Worm (Caenorhabditis elegans): Measurements from ENCODE around the gene Y44A6D.6.

Y44A6D.6 gene

ce11 chrV:20785050-20785847 lies 21.9 kb upstream of the Y44A6D.6 start:
- no peak for TF ChIP-seq sox-2 (GFP tag; IDR thresholded peaks at IDR 0.05)
- no peak for TF ChIP-seq syd-9 (tag; optimal IDR thresholded peaks at IDR 0.05)
- TF ChIP-seq hlh-13 (GFP tag; optimal IDR thresholded peaks at IDR 0.05): no peak
- no peak for TF ChIP-seq ceh-30 (tag; optimal IDR thresholded peaks at IDR 0.05)
- TF ChIP-seq T23F11.4 (GFP tag; optimal IDR thresholded peaks at IDR 0.05): no peak
- no peak for TF ChIP-seq ets-4 (tag; optimal IDR thresholded peaks at IDR 0.05)
- TF ChIP-seq ceh-31 (tag; optimal IDR thresholded peaks at IDR 0.05): no peak
- TF ChIP-seq ceh-2 (tag; optimal IDR thresholded peaks at IDR 0.05): no peak
- no peak for TF ChIP-seq hlh-30 (tag; optimal IDR thresholded peaks at IDR 0.05; ENCODE audit: insufficient read depth)
- no peak for TF ChIP-seq F13H6.1 (tag; optimal IDR thresholded peaks at IDR 0.05)
- TF ChIP-seq lim-6 (tag; optimal IDR thresholded peaks at IDR 0.05): no peak
- no peak for TF ChIP-seq odd-2 (tag; optimal IDR thresholded peaks at IDR 0.05)
- TF ChIP-seq gmeb-2 (tag; optimal IDR thresholded peaks at IDR 0.05): no peak
- TF ChIP-seq tbx-7 (tag; optimal IDR thresholded peaks at IDR 0.05): no peak
- TF ChIP-seq Y22D7AL.16 (tag; optimal IDR thresholded peaks at IDR 0.05): no peak
- no peak for TF ChIP-seq elt-2 (tag; optimal IDR thresholded peaks at IDR 0.05)
- no peak for TF ChIP-seq ceh-19 (GFP tag; optimal IDR thresholded peaks at IDR 0.05)
- no peak for TF ChIP-seq sox-4 (tag; optimal IDR thresholded peaks at IDR 0.05)

ce11 chrV:20785848-20786225 lies 21.3 kb upstream of the Y44A6D.6 start:
- no peak for TF ChIP-seq C08G9.2 (tag; optimal IDR thresholded peaks at IDR 0.05)
- no peak for TF ChIP-seq ceh-22 (tag; optimal IDR thresholded peaks at IDR 0.05)
- no peak for TF ChIP-seq ceh-14 (tag; optimal IDR thresholded peaks at IDR 0.05)
- no peak for TF ChIP-seq unc-42 (tag; optimal IDR thresholded peaks at IDR 0.05)
- TF ChIP-seq pax-1 (tag; optimal IDR thresholded peaks at IDR 0.05): no peak
- TF ChIP-seq T23F11.4 (GFP tag; optimal IDR thresholded peaks at IDR 0.05): no peak
- TF ChIP-seq ceh-18 (tag; optimal IDR thresholded peaks at IDR 0.05): no peak
- no peak for TF ChIP-seq hlh-13 (GFP tag; optimal IDR thresholded peaks at IDR 0.05)
- no peak for TF ChIP-seq unc-55 (GFP tag; optimal IDR thresholded peaks at IDR 0.05)
- TF ChIP-seq ceh-6 (GFP tag; optimal IDR thresholded peaks at IDR 0.05): no peak
- no peak for TF ChIP-seq ztf-16 (tag; optimal IDR thresholded peaks at IDR 0.05)
- no peak for TF ChIP-seq ama-1 (optimal IDR thresholded peaks at IDR 0.05)
- TF ChIP-seq ceh-48 (tag; optimal IDR thresholded peaks at IDR 0.05): no peak
- no peak for TF ChIP-seq ceh-19 (GFP tag; optimal IDR thresholded peaks at IDR 0.05)
- no peak for TF ChIP-seq nhr-232 (tag; optimal IDR thresholded peaks at IDR 0.05)
- no peak for TF ChIP-seq lim-6 (tag; optimal IDR thresholded peaks at IDR 0.05)

ce11 chrV:20789105-20789504 lies 18.0 kb upstream of the Y44A6D.6 start, which contains the start of gene tpan-1:
tpan-1 (plus strand) TSS chrV:20789502.
- TF ChIP-seq C08G9.2 (tag; optimal IDR thresholded peaks at IDR 0.05) (peak; percentile 6), tbx-7 (tag; optimal IDR thresholded peaks at IDR 0.05) (no peak), ceh-14 (tag; optimal IDR thresholded peaks at IDR 0.05) (peak; percentile 58), ref-2 (tag; optimal IDR thresholded peaks at IDR 0.05) (peak; percentile 12), tbx-2 (tag; optimal IDR thresholded peaks at IDR 0.05) (peak; percentile 54), hlh-15 (tag; optimal IDR thresholded peaks at IDR 0.05) (no peak), sox-4 (tag; optimal IDR thresholded peaks at IDR 0.05) (peak; percentile 8), lin-11 (tag; optimal IDR thresholded peaks at IDR 0.05) (no peak), elt-4 (tag; optimal IDR thresholded peaks at IDR 0.05) (peak; percentile 28), ceh-18 (tag; optimal IDR thresholded peaks at IDR 0.05) (peak; percentile 24), ceh-31 (tag; optimal IDR thresholded peaks at IDR 0.05) (peak; percentile 78), ceh-19 (GFP tag; optimal IDR thresholded peaks at IDR 0.05) (peak; percentile 62), ceh-48 (tag; optimal IDR thresholded peaks at IDR 0.05) (peak; percentile 83), pha-2 (tag; optimal IDR thresholded peaks at IDR 0.05) (no peak), nfya-1 (tag; optimal IDR thresholded peaks at IDR 0.05) (peak; percentile 48), unc-42 (tag; optimal IDR thresholded peaks at IDR 0.05) (peak; percentile 97)
